Fruit fly (Drosophila melanogaster) whole organism, prepupa: ENCODE data around the gene CG13896.

ENCODE experiments used
- CG3032 ChIP-seq: fragments of 200-800 bp; optimal IDR thresholded peaks from 2 replicates; lab custom pipeline; 2019; ENCODE audit warnings: missing biosample characterization, mild to moderate bottlenecking, missing genetic modification characterization, moderate library complexity
- CG6792 ChIP-seq: fragments of 200-800 bp; sonication (Bioruptor generic); optimal IDR thresholded peaks from 3 replicates; lab custom pipeline; 2016; ENCODE audit warnings: missing biosample characterization, missing genetic modification characterization
- CG6854 ChIP-seq: fragments of 200-800 bp; sonication (Bioruptor generic); optimal IDR thresholded peaks from 2 replicates; lab custom pipeline; 2017; ENCODE audit warnings: missing biosample characterization, mild to moderate bottlenecking, missing genetic modification characterization
- Eip75B ChIP-seq: fragments of 200-800 bp; sonication (Bioruptor generic); optimal IDR thresholded peaks from 3 replicates; lab custom pipeline; 2016; ENCODE audit warnings: missing biosample characterization, missing genetic modification characterization
- Eip78C ChIP-seq: fragments of 200-800 bp; sonication (Bioruptor generic); peaks from one replicate; lab custom pipeline; 2016; ENCODE audit warnings: missing biosample characterization, missing genetic modification characterization
- Hr39 ChIP-seq: fragments of 200-800 bp; sonication (Bioruptor generic); optimal IDR thresholded peaks from 2 replicates; lab custom pipeline; 2016; ENCODE audit warnings: missing biosample characterization, missing genetic modification characterization
- OdsH ChIP-seq: fragments of 200-800 bp; sonication (Bioruptor generic); optimal IDR thresholded peaks from 3 replicates; lab custom pipeline; 2016; ENCODE audit warnings: missing biosample characterization, missing genetic modification characterization
- Smox ChIP-seq: fragments of 200-800 bp; sonication (Bioruptor generic); optimal IDR thresholded peaks from 3 replicates; lab custom pipeline; 2016; ENCODE audit warnings: missing biosample characterization, missing genetic modification characterization
- Sox102F ChIP-seq: fragments of 200-800 bp; sonication (Bioruptor generic); optimal IDR thresholded peaks from 2 replicates; lab custom pipeline; 2016; ENCODE audit warnings: missing biosample characterization, mild to moderate bottlenecking, missing genetic modification characterization
- fd59A ChIP-seq: fragments of 200-800 bp; sonication (Bioruptor generic); optimal IDR thresholded peaks from 2 replicates; lab custom pipeline; 2017; ENCODE audit warnings: missing biosample characterization, mild to moderate bottlenecking, missing genetic modification characterization, missing genetic modification reagents
- net ChIP-seq: fragments of 200-800 bp; sonication (Bioruptor generic); optimal IDR thresholded peaks from 3 replicates; lab custom pipeline; 2016; ENCODE audit warnings: missing biosample characterization, missing genetic modification characterization
- ss ChIP-seq, 2 experiments: fragments of 200-800 bp; sonication (Bioruptor generic); optimal IDR thresholded peaks; 2 replicates in 1 of 2; 3 replicates in 1 of 2; lab custom pipeline; 2017 to 2018; ENCODE audit warnings: mild to moderate bottlenecking in 2 of 2, missing biosample characterization in 2 of 2, missing genetic modification characterization in 2 of 2, moderate library complexity in 1 of 2
- svp ChIP-seq: fragments of 200-800 bp; sonication (Bioruptor generic); peaks from one replicate; lab custom pipeline; 2016; ENCODE audit warnings: missing biosample characterization, missing genetic modification characterization
- vri ChIP-seq: fragments of 200-800 bp; sonication (Bioruptor generic); optimal IDR thresholded peaks from 3 replicates; lab custom pipeline; 2016; ENCODE audit warnings: missing biosample characterization, mild to moderate bottlenecking, missing genetic modification characterization

DNA sequence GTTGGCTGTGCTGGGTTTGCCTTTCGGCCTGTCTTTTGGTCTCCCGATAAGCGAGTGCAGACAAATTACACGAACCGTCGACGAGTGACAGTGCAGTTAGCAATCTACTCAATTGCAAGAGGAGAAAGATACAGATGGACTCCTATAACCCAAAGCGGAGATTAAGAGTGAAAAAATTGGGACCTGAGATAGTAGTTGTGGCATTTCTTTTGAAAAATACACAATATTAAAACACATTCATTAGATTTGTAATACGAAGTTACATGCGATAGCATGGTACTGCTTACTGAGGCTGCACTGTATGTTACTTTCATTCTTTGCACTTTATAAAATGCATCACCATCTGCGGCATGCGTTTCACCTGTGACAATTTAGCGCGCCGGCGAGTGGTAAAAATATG lies 15.5 kb upstream of the CG13896 start:
- TF ChIP-seq net (GFP tag; lab: Kevin White, UChicago) (no peak), fd59A (GFP tag; lab: Kevin White, UChicago) (no peak), CG6854 (GFP tag; lab: Kevin White, UChicago) (no peak), Smox (GFP tag; lab: Kevin White, UChicago) (peak; percentile 57), OdsH (GFP tag; lab: Kevin White, UChicago) (peak; percentile 23), ss (GFP tag; optimal IDR thresholded peaks at IDR 0.05; lab: Kevin White, UChicago) (no peak), Hr39 (peak; percentile 61), Sox102F (GFP tag; lab: Kevin White, UChicago) (peak; percentile 59), CG6792 (GFP tag; lab: Kevin White, UChicago) (peak; percentile 16), svp (GFP tag; lab: Kevin White, UChicago) (peak; percentile 93), Eip75B (GFP tag; lab: Kevin White, UChicago) (peak; percentile 28), CG3032 (tag; lab: Kevin White, UChicago) (no peak), Eip78C (GFP tag; lab: Kevin White, UChicago) (peak; percentile 83), vri (no peak)
